Worm (Caenorhabditis elegans): ENCODE measurements around the gene ugt-49.

ugt-49 gene

ce11 chrV:10361830-10362397 lies 10.2 kb upstream of the ugt-49 start, which contains the start of gene cash-1 (continued):
- TF ChIP-seq lin-35 (GFP tag; optimal IDR thresholded peaks at IDR 0.05) (peak; percentile 88 to 95), sptf-1 (tag; optimal IDR thresholded peaks at IDR 0.05) (no peak), lin-14 (GFP tag; optimal IDR thresholded peaks at IDR 0.05) (peak; percentile 84), snpc-4 (tag; optimal IDR thresholded peaks at IDR 0.05) (peak; percentile 55), sox-4 (tag; optimal IDR thresholded peaks at IDR 0.05) (no peak), nhr-76 (tag; optimal IDR thresholded peaks at IDR 0.05) (no peak), alr-1 (tag; optimal IDR thresholded peaks at IDR 0.05; ENCODE audit: borderline replicate concordance) (no peak), nhr-11 (tag; optimal IDR thresholded peaks at IDR 0.05) (no peak), zip-4 (GFP tag; optimal IDR thresholded peaks at IDR 0.05) (no peak), hpl-2 (GFP tag; optimal IDR thresholded peaks at IDR 0.05) (peak; percentile 14), nhr-237 (tag; optimal IDR thresholded peaks at IDR 0.05) (no peak), nhr-20 (tag; optimal IDR thresholded peaks at IDR 0.05) (peak; percentile 73), ceh-82 (tag; optimal IDR thresholded peaks at IDR 0.05) (peak; percentile 6 to 77 (median 18)), F16B12.6 (tag; optimal IDR thresholded peaks at IDR 0.05) (peak; percentile 10), skn-1 (tag; optimal IDR thresholded peaks at IDR 0.05) (peak; percentile 77), C04F5.9 (tag; optimal IDR thresholded peaks at IDR 0.05) (no peak), unc-98 (GFP tag; IDR thresholded peaks at IDR 0.05) (no peak), lin-39 (tag; optimal IDR thresholded peaks at IDR 0.05) (no peak), jun-1 (tag; optimal IDR thresholded peaks at IDR 0.05) (no peak), xbp-1 (tag; optimal IDR thresholded peaks at IDR 0.05) (peak; percentile 68), lin-15B (tag; optimal IDR thresholded peaks at IDR 0.05) (peak; percentile 85), sup-37 (GFP tag; optimal IDR thresholded peaks at IDR 0.05) (no peak), nhr-71 (tag; optimal IDR thresholded peaks at IDR 0.05) (peak; percentile 82), pag-3 (tag; optimal IDR thresholded peaks at IDR 0.05; ENCODE audit: borderline replicate concordance, insufficient read depth) (no peak), aly-2 (tag; optimal IDR thresholded peaks at IDR 0.05) (no peak), egl-13 (tag; optimal IDR thresholded peaks at IDR 0.05) (peak; percentile 22), nhr-28 (tag; optimal IDR thresholded peaks at IDR 0.05) (no peak), pax-3 (tag; optimal IDR thresholded peaks at IDR 0.05) (peak; percentile 11), unc-130 (tag; optimal IDR thresholded peaks at IDR 0.05) (peak; percentile 68), dpl-1 (GFP tag; optimal IDR thresholded peaks at IDR 0.05) (peak; percentile 80 to 89 (median 83)), hlh-17 (GFP tag; optimal IDR thresholded peaks at IDR 0.05; ENCODE audit: borderline replicate concordance) (no peak), mdl-1 (tag; optimal IDR thresholded peaks at IDR 0.05) (peak in 1 of 2 experiments; percentile 82), blmp-1 (tag; optimal IDR thresholded peaks at IDR 0.05) (peak; percentile 74), nhr-90 (tag; optimal IDR thresholded peaks at IDR 0.05; ENCODE audit: poor library complexity) (peak; percentile 60), ceh-63 (GFP tag; optimal IDR thresholded peaks at IDR 0.05) (no peak), ceh-90 (tag; optimal IDR thresholded peaks at IDR 0.05) (no peak), nhr-47 (tag; optimal IDR thresholded peaks at IDR 0.05) (peak; percentile 73), lin-13 (GFP tag; optimal IDR thresholded peaks at IDR 0.05) (peak; percentile 52), mep-1 (tag; optimal IDR thresholded peaks at IDR 0.05) (peak; percentile 71), ces-1 (GFP tag; optimal IDR thresholded peaks at IDR 0.05) (no peak), elt-3 (tag; optimal IDR thresholded peaks at IDR 0.05) (peak in 1 of 6 experiments; percentile 45), grh-1 (GFP tag; IDR thresholded peaks at IDR 0.05) (no peak), ztf-4 (tag; optimal IDR thresholded peaks at IDR 0.05) (no peak), nhr-85 (tag) (peak; percentile 42), nhr-19 (GFP tag; conservative IDR thresholded peaks at IDR 0.05) (peak; percentile 58), irx-1 (tag; optimal IDR thresholded peaks at IDR 0.05) (no peak), ztf-11 (tag; optimal IDR thresholded peaks at IDR 0.05) (no peak), fkh-10 (GFP tag; optimal IDR thresholded peaks at IDR 0.05) (peak; percentile 36), fkh-8 (tag; optimal IDR thresholded peaks at IDR 0.05) (peak; percentile 71)

Data from whole organism, L1 larva.